Worm (Caenorhabditis elegans) whole organism, L4 larva: ENCODE measurements around the gene cav-1.

Experiments
- ama-1 ChIP-seq: fragments of 150-350 bp; optimal IDR thresholded peaks from 2 replicates; lab custom pipeline; 2014; ENCODE audit warnings: inconsistent platforms, mixed read lengths
- dpl-1 ChIP-seq: fragments of 150-350 bp; optimal IDR thresholded peaks from 2 replicates; lab custom pipeline; 2014; ENCODE audit warnings: missing biosample characterization, missing genetic modification reagents, missing genetic modification characterization
- hmg-1.1 ChIP-seq: fragments of 200-800 bp; sonication (Bioruptor generic); IDR thresholded peaks from 2 replicates; pipeline ENCODE4 v1.3.6; 2022; ENCODE audit warnings: missing genetic modification reagents, missing genetic modification characterization, missing compliant biosample characterization
- lin-39 ChIP-seq: fragments of 150-350 bp; optimal IDR thresholded peaks from 2 replicates; lab custom pipeline; 2014; ENCODE audit warnings: missing biosample characterization, missing genetic modification reagents, missing genetic modification characterization
- unc-62 ChIP-seq, 3 experiments: fragments of 150-350 bp in 1 of 3; sonication (generic microtip); optimal IDR thresholded peaks in 2 of 3; peaks in 1 of 3; 1 replicate in 1 of 3; 2 replicates in 2 of 3; lab custom pipeline; 2014 to 2017; ENCODE audit warnings: missing biosample characterization in 3 of 3, missing genetic modification characterization in 3 of 3, missing genetic modification reagents in 3 of 3, missing genotype in 1 of 3
- zfp-3 ChIP-seq: fragments of 200-800 bp; sonication (Bioruptor generic); conservative IDR thresholded peaks from 2 replicates; pipeline ENCODE4 v1.3.6; 2022; ENCODE audit warnings: missing genetic modification reagents, missing genetic modification characterization, missing compliant biosample characterization
- ztf-11 ChIP-seq: fragments of 150-350 bp; optimal IDR thresholded peaks from 2 replicates; lab custom pipeline; 2014; ENCODE audit warnings: missing biosample characterization, missing genetic modification characterization

DNA sequence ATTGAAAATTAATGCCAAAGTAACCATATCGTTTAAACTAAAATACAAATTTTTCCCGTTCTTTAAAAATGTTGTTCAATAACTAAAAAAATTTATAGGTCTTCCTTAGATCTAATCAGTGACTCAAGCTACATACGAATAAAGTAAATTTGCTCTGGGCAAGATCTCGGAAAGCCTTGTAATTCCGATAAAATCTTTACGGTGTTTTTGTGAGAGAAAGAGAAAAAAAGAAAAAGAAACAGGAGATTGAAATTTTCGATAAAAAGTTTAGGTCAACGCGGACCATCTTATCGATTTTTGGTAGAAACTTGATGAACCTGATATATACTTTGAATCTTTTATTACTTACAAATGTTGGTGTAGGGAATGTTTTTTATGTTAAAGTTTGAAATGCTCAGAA is 49.1 kb upstream of the cav-1 start:
- TF ChIP-seq lin-39 (tag; lab: Kevin White, UChicago): no peak
- no peak for TF ChIP-seq dpl-1 (GFP tag; lab: Kevin White, UChicago)
- no peak for TF ChIP-seq hmg-1.1 (GFP tag; lab: Robert Waterston, UW)
- TF ChIP-seq zfp-3 (GFP tag; lab: Robert Waterston, UW): no peak
- no peak for TF ChIP-seq unc-62 (GFP tag; optimal IDR thresholded peaks at IDR 0.05 in 1 of 2; lab: Kevin White, UChicago)
- no peak for TF ChIP-seq unc-62 (tag; optimal IDR thresholded peaks at IDR 0.05; lab: Kevin White, UChicago)
- no peak for TF ChIP-seq ztf-11 (tag; lab: Kevin White, UChicago)
- no peak for TF ChIP-seq ama-1 (lab: Kevin White, UChicago)
